Fruit fly (Drosophila melanogaster) Kc167 (cell line): ENCODE measurements around the gene rempA.

ENCODE experiments used
- Myc ChIP-seq: fragments of >200 bp; optimal IDR thresholded peaks from 2 replicates; lab custom pipeline; 2017; ENCODE audit warnings: missing external identifiers
- insv ChIP-seq: fragments of >200 bp; optimal IDR thresholded peaks from 3 replicates; lab custom pipeline; 2018; ENCODE audit warnings: missing external identifiers
- ttk ChIP-seq: sonication (Bioruptor generic); optimal IDR thresholded peaks from 2 replicates; lab custom pipeline; 2017; ENCODE audit warnings: missing external identifiers

DNA sequence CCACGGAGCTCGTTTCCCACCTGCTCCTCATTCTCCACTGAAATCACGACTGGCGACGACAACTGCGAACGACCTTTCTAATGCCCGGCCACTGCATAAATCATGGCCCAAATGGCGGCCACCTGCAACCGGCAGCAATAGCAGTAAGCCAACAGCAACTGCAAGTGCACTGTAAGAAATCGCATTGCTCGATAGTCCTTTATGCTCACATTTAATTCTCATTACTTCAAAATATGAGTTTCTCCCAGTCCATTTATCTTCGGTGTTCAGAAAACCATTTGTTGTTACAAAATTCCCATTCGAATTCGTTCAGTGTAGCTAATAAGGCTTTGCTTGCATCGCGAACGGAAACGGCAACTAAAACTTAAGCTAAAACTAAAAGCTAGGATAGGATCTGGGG is 44.0 kb upstream of the rempA start:
- TF ChIP-seq insv (lab: Kevin White, UChicago) (no peak), Myc (lab: Kevin White, UChicago) (no peak), ttk (lab: Kevin White, UChicago) (no peak)
